Fruit fly (Drosophila melanogaster) whole organism, wandering third instar larva: Measurements from ENCODE around the gene Usp5.
A peak's percentile ranks its signal among the peaks of the same experiment; 100 is the strongest.

Experiments
- Abd-B ChIP-seq: fragments of >200 bp; optimal IDR thresholded peaks from 2 replicates; lab custom pipeline; 2017; ENCODE audit warnings: missing biosample characterization, missing genetic modification characterization
- CG32264 ChIP-seq: fragments of 200-800 bp; sonication (Bioruptor generic); optimal IDR thresholded peaks from 2 replicates; lab custom pipeline; 2016; ENCODE audit warnings: missing biosample characterization, missing genetic modification characterization
- CG9705 ChIP-seq: fragments of 200-800 bp; sonication (Bioruptor generic); optimal IDR thresholded peaks from 2 replicates; lab custom pipeline; 2018; ENCODE audit warnings: missing biosample characterization, mild to moderate bottlenecking, missing genetic modification characterization
- CrebA ChIP-seq: fragments of 200-800 bp; sonication (Bioruptor generic); optimal IDR thresholded peaks from 2 replicates; lab custom pipeline; 2016; ENCODE audit warnings: missing biosample characterization, mild to moderate bottlenecking, missing genetic modification characterization, borderline replicate concordance
- Dfd ChIP-seq: fragments of >200 bp; optimal IDR thresholded peaks from 2 replicates; lab custom pipeline; 2017; ENCODE audit warnings: missing biosample characterization, missing genetic modification characterization
- Dif ChIP-seq: fragments of 200-275, 200-300 bp; sonication (Bioruptor generic); optimal IDR thresholded peaks from 2 replicates; lab custom pipeline; 2018; ENCODE audit warnings: missing biosample characterization, missing genetic modification characterization; ENCODE audit not compliant: partially characterized antibody
- GATAd ChIP-seq: sonication (Bioruptor generic); optimal IDR thresholded peaks from 2 replicates; lab custom pipeline; 2016; ENCODE audit warnings: missing biosample characterization, missing genetic modification characterization
- HLH106 ChIP-seq: fragments of 200-800 bp; optimal IDR thresholded peaks from 3 replicates; lab custom pipeline; 2019; ENCODE audit warnings: missing biosample characterization, mild to moderate bottlenecking, missing genetic modification characterization, moderate library complexity
- Hnf4 ChIP-seq: fragments of 200-800 bp; sonication (Bioruptor generic); optimal IDR thresholded peaks from 2 replicates; lab custom pipeline; 2016; ENCODE audit warnings: missing biosample characterization, mild to moderate bottlenecking, missing genetic modification characterization
- Hr78 ChIP-seq: fragments of >200 bp; optimal IDR thresholded peaks from 2 replicates; lab custom pipeline; 2017; ENCODE audit warnings: missing biosample characterization, missing genetic modification characterization
- Hr83 ChIP-seq: fragments of 200-300 bp; sonication (Bioruptor generic); optimal IDR thresholded peaks from 2 replicates; lab custom pipeline; 2016; ENCODE audit warnings: missing biosample characterization, mild to moderate bottlenecking, missing genetic modification characterization, moderate library complexity; ENCODE audit not compliant: poor library complexity, severe bottlenecking
- Jra ChIP-seq: sonication (Bioruptor generic); optimal IDR thresholded peaks from 2 replicates; lab custom pipeline; 2016; ENCODE audit warnings: missing biosample characterization, missing genetic modification characterization
- Mio ChIP-seq: sonication (Bioruptor generic); optimal IDR thresholded peaks from 2 replicates; lab custom pipeline; 2016; ENCODE audit warnings: missing biosample characterization, missing genetic modification characterization
- Myc ChIP-seq: fragments of >200 bp; optimal IDR thresholded peaks from 2 replicates; lab custom pipeline; 2017
- N ChIP-seq: fragments of >200 bp; optimal IDR thresholded peaks from 2 replicates; lab custom pipeline; 2018; ENCODE audit warnings: missing biosample characterization, missing external identifiers, missing genetic modification characterization
- OdsH ChIP-seq: fragments of 200-800 bp; sonication (Bioruptor generic); optimal IDR thresholded peaks from 2 replicates; lab custom pipeline; 2016; ENCODE audit warnings: missing biosample characterization, mild to moderate bottlenecking, missing genetic modification characterization
- Rel ChIP-seq, 2 experiments: fragments of 200-800 bp; sonication (Bioruptor generic) in 1 of 2; optimal IDR thresholded peaks; 2 replicates in 1 of 2; 3 replicates in 1 of 2; lab custom pipeline; 2016 to 2019; ENCODE audit warnings: mild to moderate bottlenecking in 2 of 2, missing biosample characterization in 2 of 2, missing genetic modification characterization in 2 of 2, moderate library complexity in 1 of 2
- Sp1 ChIP-seq: fragments of 200-800 bp; sonication (Bioruptor generic); optimal IDR thresholded peaks from 3 replicates; lab custom pipeline; 2019; ENCODE audit warnings: missing biosample characterization, mild to moderate bottlenecking, missing genetic modification characterization, moderate library complexity
- Vsx2 ChIP-seq: fragments of 200-300, 225-300 bp; sonication (Bioruptor generic); optimal IDR thresholded peaks from 2 replicates; lab custom pipeline; 2018; ENCODE audit warnings: missing biosample characterization, missing genetic modification characterization; ENCODE audit not compliant: partially characterized antibody
- br ChIP-seq: fragments of 200-800 bp; sonication (Bioruptor generic); optimal IDR thresholded peaks from 2 replicates; lab custom pipeline; 2016; ENCODE audit warnings: missing biosample characterization, missing genetic modification characterization
- brk ChIP-seq: fragments of 200-800 bp; sonication (Bioruptor generic); optimal IDR thresholded peaks from 2 replicates; lab custom pipeline; 2016; ENCODE audit warnings: missing biosample characterization, mild to moderate bottlenecking, missing genetic modification characterization
- dl ChIP-seq, 2 experiments: fragments of 175-275, 200-275 bp in 1 of 2; fragments of 200-275 bp in 1 of 2; sonication (Bioruptor generic); optimal IDR thresholded peaks; lab custom pipeline; 2018; ENCODE audit warnings: mild to moderate bottlenecking in 2 of 2, missing biosample characterization in 2 of 2, missing genetic modification characterization in 2 of 2, moderate library complexity in 2 of 2; ENCODE audit not compliant: partially characterized antibody in 2 of 2, insufficient read depth in 1 of 2
- dmrt93B ChIP-seq: fragments of 200-800 bp; sonication (Bioruptor generic); optimal IDR thresholded peaks from 2 replicates; lab custom pipeline; 2018; ENCODE audit warnings: missing biosample characterization, mild to moderate bottlenecking, missing genetic modification characterization
- dsf ChIP-seq: sonication (Bioruptor generic); optimal IDR thresholded peaks from 2 replicates; lab custom pipeline; 2016; ENCODE audit warnings: missing biosample characterization, missing genetic modification characterization, borderline replicate concordance
- ey ChIP-seq: fragments of 200-800 bp; sonication (Bioruptor generic); optimal IDR thresholded peaks from 2 replicates; lab custom pipeline; 2016; ENCODE audit warnings: missing biosample characterization, missing genetic modification characterization
- foxo ChIP-seq, 2 experiments: fragments of 200-800 bp; sonication (Bioruptor generic); optimal IDR thresholded peaks; 2 replicates in 1 of 2; 3 replicates in 1 of 2; lab custom pipeline; 2016 to 2017; ENCODE audit warnings: missing biosample characterization in 2 of 2, missing genetic modification characterization in 2 of 2
- fru ChIP-seq: fragments of 200-800 bp; sonication (Bioruptor generic); optimal IDR thresholded peaks from 3 replicates; lab custom pipeline; 2016; ENCODE audit warnings: missing biosample characterization, mild to moderate bottlenecking, missing genetic modification characterization
- h ChIP-seq: fragments of 200-800 bp; sonication (Bioruptor generic); optimal IDR thresholded peaks from 3 replicates; lab custom pipeline; 2016; ENCODE audit warnings: missing biosample characterization, mild to moderate bottlenecking, missing genetic modification characterization
- jim ChIP-seq: fragments of 175-275, 200-325 bp; sonication (Bioruptor generic); optimal IDR thresholded peaks from 2 replicates; lab custom pipeline; 2016; ENCODE audit warnings: missing biosample characterization, mild to moderate bottlenecking, missing genetic modification characterization
- lola ChIP-seq: fragments of >200 bp; optimal IDR thresholded peaks from 2 replicates; lab custom pipeline; 2017; ENCODE audit warnings: missing biosample characterization, missing genetic modification characterization
- pan ChIP-seq: fragments of >200 bp; optimal IDR thresholded peaks from 2 replicates; lab custom pipeline; 2017
- psq ChIP-seq: fragments of 200-800 bp; sonication (Bioruptor generic); optimal IDR thresholded peaks from 3 replicates; lab custom pipeline; 2017; ENCODE audit warnings: missing biosample characterization, mild to moderate bottlenecking, missing genetic modification characterization, moderate library complexity
- rgr ChIP-seq: fragments of 200-800 bp; sonication (Bioruptor generic); optimal IDR thresholded peaks from 3 replicates; lab custom pipeline; 2016; ENCODE audit warnings: missing biosample characterization, mild to moderate bottlenecking, missing genetic modification characterization
- sage ChIP-seq: fragments of 200-800 bp; sonication (Bioruptor generic); optimal IDR thresholded peaks from 2 replicates; lab custom pipeline; 2016; ENCODE audit warnings: missing biosample characterization, mild to moderate bottlenecking, missing genetic modification characterization
- sv ChIP-seq: fragments of 200-800 bp; sonication (Bioruptor generic); optimal IDR thresholded peaks from 3 replicates; lab custom pipeline; 2016; ENCODE audit warnings: missing biosample characterization, missing genetic modification characterization
- tai ChIP-seq: sonication (Bioruptor generic); optimal IDR thresholded peaks from 2 replicates; lab custom pipeline; 2016; ENCODE audit warnings: missing biosample characterization, missing genetic modification characterization
- usp ChIP-seq: fragments of >200 bp; optimal IDR thresholded peaks from 2 replicates; lab custom pipeline; 2017; ENCODE audit warnings: missing biosample characterization, missing genetic modification characterization
- woc ChIP-seq: sonication (Bioruptor generic); optimal IDR thresholded peaks from 2 replicates; lab custom pipeline; 2016; ENCODE audit warnings: missing biosample characterization, mild to moderate bottlenecking, missing genetic modification characterization

Usp5 gene

dm6 chr3L:3134064-3134545, 14.1 kb downstream of the Usp5 start:
- no peak for TF ChIP-seq Hnf4
- no peak for TF ChIP-seq tai (GFP tag; lab: Kevin White, UChicago)
- peak; percentile 38 for TF ChIP-seq h (GFP tag; lab: Kevin White, UChicago)
- TF ChIP-seq dsf (GFP tag; lab: Kevin White, UChicago) = no peak
- TF ChIP-seq rgr = peak; percentile 4
- TF ChIP-seq dl (GFP tag; optimal IDR thresholded peaks at IDR 0.05; lab: Kevin White, UChicago; ENCODE audit: insufficient read depth in 1 of 2, partially characterized antibody in 2 of 2) = peak; percentile 0 to 71
- TF ChIP-seq CG9705 (GFP tag; lab: Kevin White, UChicago) = no peak
- peak; percentile 78 for TF ChIP-seq Hr83 (GFP tag; lab: Kevin White, UChicago)
- TF ChIP-seq CG32264 (GFP tag; lab: Kevin White, UChicago) = peak; percentile 20
- no peak for TF ChIP-seq HLH106 (tag; lab: Kevin White, UChicago)
- no peak for TF ChIP-seq jim (GFP tag; lab: Kevin White, UChicago)
- no peak for TF ChIP-seq sage (GFP tag; lab: Kevin White, UChicago)
- TF ChIP-seq ey (GFP tag; lab: Kevin White, UChicago) = no peak
- TF ChIP-seq CrebA = no peak
- no peak for TF ChIP-seq Vsx2
- peak; percentile 16 for TF ChIP-seq br (GFP tag; lab: Kevin White, UChicago)
- no peak for TF ChIP-seq pan (lab: Kevin White, UChicago)
- peak; percentile 44 for TF ChIP-seq Dif (GFP tag; lab: Kevin White, UChicago)
- TF ChIP-seq OdsH (GFP tag; lab: Kevin White, UChicago) = peak; percentile 1
- TF ChIP-seq Jra (GFP tag; lab: Kevin White, UChicago) = no peak
- TF ChIP-seq, all 38 proteins: peak for 8

dm6 chr3L:3127544-3127943, 20.6 kb downstream of the Usp5 start, which contains the start of gene promL:
TSS of gene promL (minus strand) at chr3L:3127724.
- no peak for TF ChIP-seq Hnf4
- peak; percentile 64 for TF ChIP-seq Hr83 (GFP tag; lab: Kevin White, UChicago)
- no peak for TF ChIP-seq Rel (GFP tag; optimal IDR thresholded peaks at IDR 0.05; lab: Kevin White, UChicago)
- peak; percentile 98 for TF ChIP-seq Rel (tag; optimal IDR thresholded peaks at IDR 0.05; lab: Kevin White, UChicago)
- TF ChIP-seq dsf (GFP tag; lab: Kevin White, UChicago) = no peak
- no peak for TF ChIP-seq CG32264 (GFP tag; lab: Kevin White, UChicago)
- no peak for TF ChIP-seq jim (GFP tag; lab: Kevin White, UChicago)
- TF ChIP-seq woc (GFP tag; lab: Kevin White, UChicago) = no peak
- TF ChIP-seq pan (lab: Kevin White, UChicago) = no peak
- no peak for TF ChIP-seq Myc (lab: Kevin White, UChicago)
- peak; percentile 1 for TF ChIP-seq dmrt93B (GFP tag; lab: Kevin White, UChicago)
- TF ChIP-seq ey (GFP tag; lab: Kevin White, UChicago) = peak; percentile 21
- no peak for TF ChIP-seq tai (GFP tag; lab: Kevin White, UChicago)
- no peak for TF ChIP-seq Dif (GFP tag; lab: Kevin White, UChicago)
- no peak for TF ChIP-seq Vsx2
- TF ChIP-seq CrebA = no peak
- no peak for TF ChIP-seq GATAd (GFP tag; lab: Kevin White, UChicago)
- TF ChIP-seq OdsH (GFP tag; lab: Kevin White, UChicago) = peak; percentile 32
- peak; percentile 56 for TF ChIP-seq br (GFP tag; lab: Kevin White, UChicago)
- TF ChIP-seq psq (GFP tag; lab: Kevin White, UChicago) = peak; percentile 1
- no peak for TF ChIP-seq Dfd (GFP tag; lab: Kevin White, UChicago)
- TF ChIP-seq fru (GFP tag; lab: Kevin White, UChicago) = peak; percentile 64
- no peak for TF ChIP-seq Mio (GFP tag; lab: Kevin White, UChicago)
- peak; percentile 14 for TF ChIP-seq sv
- TF ChIP-seq HLH106 (tag; lab: Kevin White, UChicago) = peak; percentile 49
- peak in 1 of 2 experiments; percentile 41 for TF ChIP-seq foxo (GFP tag; optimal IDR thresholded peaks at IDR 0.05; lab: Kevin White, UChicago)
- peak; percentile 63 for TF ChIP-seq Sp1 (GFP tag; lab: Kevin White, UChicago)
- TF ChIP-seq dl (GFP tag; optimal IDR thresholded peaks at IDR 0.05; lab: Kevin White, UChicago; ENCODE audit: insufficient read depth in 1 of 2, partially characterized antibody in 2 of 2) = peak in 1 of 2 experiments; percentile 10
- TF ChIP-seq sage (GFP tag; lab: Kevin White, UChicago) = no peak
- no peak for TF ChIP-seq usp
- TF ChIP-seq Abd-B (GFP tag; lab: Kevin White, UChicago) = no peak
- peak; percentile 69 for TF ChIP-seq brk
- peak; percentile 43 for TF ChIP-seq CG9705 (GFP tag; lab: Kevin White, UChicago)
- TF ChIP-seq h (GFP tag; lab: Kevin White, UChicago) = peak; percentile 58
- TF ChIP-seq N (GFP tag; lab: Kevin White, UChicago) = no peak
- TF ChIP-seq lola (GFP tag; lab: Kevin White, UChicago) = no peak
- peak; percentile 62 for TF ChIP-seq rgr
- no peak for TF ChIP-seq Hr78 (GFP tag; lab: Kevin White, UChicago)
- TF ChIP-seq Jra (GFP tag; lab: Kevin White, UChicago) = no peak
